Fruit fly (Drosophila melanogaster) whole organism, pupa: Measurements from ENCODE around the gene CG42762.

ENCODE experiments used
- CG10348 ChIP-seq: fragments of 200-800 bp; sonication (Bioruptor generic); IDR thresholded peaks from 2 replicates; pipeline ENCODE4 v1.3.6; 2022; ENCODE audit warnings: missing biosample characterization, missing genetic modification characterization
- CG12605 ChIP-seq: fragments of 200-800 bp; sonication (Bioruptor generic); IDR thresholded peaks from 2 replicates; pipeline ENCODE4 v1.3.6; 2022; ENCODE audit warnings: missing biosample characterization, missing genetic modification characterization
- CG13204 ChIP-seq: fragments of 200-800 bp; sonication (Bioruptor generic); optimal IDR thresholded peaks from 2 replicates; lab custom pipeline; 2018; ENCODE audit warnings: missing biosample characterization, mild to moderate bottlenecking, missing genetic modification characterization, moderate library complexity
- CG14655 ChIP-seq: fragments of 200-800 bp; sonication (Bioruptor generic); optimal IDR thresholded peaks from 3 replicates; lab custom pipeline; 2017; ENCODE audit warnings: mild to moderate bottlenecking, missing biosample characterization, missing genetic modification reagents, missing genetic modification characterization
- CG15710 ChIP-seq: fragments of 200-800 bp; sonication (Bioruptor generic); optimal IDR thresholded peaks from 2 replicates; lab custom pipeline; 2018; ENCODE audit warnings: missing biosample characterization, mild to moderate bottlenecking, missing genetic modification characterization, moderate library complexity
- CG17806 ChIP-seq: fragments of 200-800 bp; sonication (Bioruptor generic); optimal IDR thresholded peaks from 2 replicates; lab custom pipeline; 2018; ENCODE audit warnings: missing biosample characterization, mild to moderate bottlenecking, missing genetic modification characterization, moderate library complexity
- CG32121 ChIP-seq: fragments of 200-800 bp; sonication (Bioruptor generic); IDR thresholded peaks from 2 replicates; pipeline ENCODE4 v1.3.6; 2022; ENCODE audit warnings: missing biosample characterization, missing genetic modification characterization
- CG34367 ChIP-seq: fragments of 200-800 bp; sonication (Bioruptor generic); optimal IDR thresholded peaks from 2 replicates; lab custom pipeline; 2018; ENCODE audit warnings: missing biosample characterization, mild to moderate bottlenecking, missing genetic modification characterization
- CG4496 ChIP-seq: fragments of 200-800 bp; sonication (Bioruptor generic); IDR thresholded peaks from 3 replicates; pipeline ENCODE4 v1.3.6; 2022; ENCODE audit warnings: missing biosample characterization, missing genetic modification characterization
- CG8159 ChIP-seq: fragments of 200-800 bp; sonication (Bioruptor generic); optimal IDR thresholded peaks from 3 replicates; lab custom pipeline; 2018; ENCODE audit warnings: missing biosample characterization, mild to moderate bottlenecking, missing genetic modification characterization, moderate library complexity
- CG8301 ChIP-seq: fragments of 200-800 bp; sonication (Bioruptor generic); optimal IDR thresholded peaks from 2 replicates; lab custom pipeline; 2018; ENCODE audit warnings: missing biosample characterization, mild to moderate bottlenecking, missing genetic modification characterization
- CG9948 ChIP-seq: fragments of 200-800 bp; sonication (Bioruptor generic); optimal IDR thresholded peaks from 2 replicates; lab custom pipeline; 2018; ENCODE audit warnings: missing biosample characterization, mild to moderate bottlenecking, missing genetic modification characterization, moderate library complexity
- D1 ChIP-seq: fragments of 200-800 bp; sonication (Bioruptor generic); optimal IDR thresholded peaks from 2 replicates; lab custom pipeline; 2018; ENCODE audit warnings: missing biosample characterization, mild to moderate bottlenecking, missing genetic modification characterization, moderate library complexity
- EcR ChIP-seq: fragments of 200-800 bp; sonication (Bioruptor generic); optimal IDR thresholded peaks from 3 replicates; lab custom pipeline; 2019; ENCODE audit warnings: missing biosample characterization, missing genetic modification characterization, mild to moderate bottlenecking, moderate library complexity, missing genetic modification reagents
- Ets98B ChIP-seq: fragments of 200-800 bp; sonication (Bioruptor generic); IDR thresholded peaks from 2 replicates; pipeline ENCODE4 v1.3.6; 2022; ENCODE audit warnings: missing biosample characterization, missing genetic modification characterization
- Pif1A ChIP-seq: fragments of 200-800 bp; sonication (Bioruptor generic); optimal IDR thresholded peaks from 3 replicates; lab custom pipeline; 2016; ENCODE audit warnings: missing biosample characterization, missing genetic modification characterization
- Pif1B ChIP-seq: fragments of 200-800 bp; sonication (Bioruptor generic); optimal IDR thresholded peaks from 3 replicates; lab custom pipeline; 2016; ENCODE audit warnings: missing biosample characterization, missing genetic modification characterization
- Snoo ChIP-seq: fragments of 200-800 bp; sonication (Bioruptor generic); optimal IDR thresholded peaks from 3 replicates; lab custom pipeline; 2017; ENCODE audit warnings: missing biosample characterization, mild to moderate bottlenecking, missing genetic modification characterization, inconsistent platforms
- fd96Ca ChIP-seq: fragments of 200-800 bp; sonication (Bioruptor generic); IDR thresholded peaks from 3 replicates; pipeline ENCODE4 v1.3.6; 2022; ENCODE audit warnings: missing biosample characterization, missing genetic modification characterization
- gl ChIP-seq: fragments of 200-800 bp; sonication (Bioruptor generic); optimal IDR thresholded peaks from 2 replicates; lab custom pipeline; 2018; ENCODE audit warnings: missing biosample characterization, mild to moderate bottlenecking, missing genetic modification characterization
- rn ChIP-seq: fragments of 200-800 bp; sonication (Bioruptor generic); IDR thresholded peaks from 2 replicates; pipeline ENCODE4 v1.3.6; 2022; ENCODE audit warnings: missing biosample characterization, missing genetic modification characterization

Gene CG42762

DNA sequence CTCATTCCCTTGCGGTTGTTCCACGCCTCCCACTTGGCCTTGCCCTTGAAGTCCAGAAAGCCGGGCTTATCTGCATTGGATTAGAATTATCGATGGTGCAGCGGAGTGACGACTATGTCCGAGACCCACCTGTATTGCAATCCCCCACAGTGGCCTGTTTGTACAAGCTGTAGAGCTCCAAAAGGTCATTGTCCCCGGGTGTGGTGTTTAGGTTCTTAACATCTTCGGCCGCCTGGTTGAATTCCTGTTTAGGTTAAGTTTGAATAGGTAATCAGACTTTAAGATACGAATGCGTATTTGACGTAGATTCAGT is 18.1 kb upstream of the CG42762 start:
- peak; percentile 99 for TF ChIP-seq EcR (GFP tag; lab: Kevin White, UChicago)
- no peak for TF ChIP-seq CG13204 (GFP tag; lab: Kevin White, UChicago)
- TF ChIP-seq, all 21 proteins: peak for 1

dm6 chr2L:8159498-8159897 is 15.7 kb upstream of the CG42762 start, which contains the start of the genes PAPLA1 and Rbsn-5:
TSS of gene PAPLA1 (minus strand) at chr2L:8159638.
TSS of gene Rbsn-5 (plus strand) at chr2L:8159832.
- TF ChIP-seq CG13204 (GFP tag; lab: Kevin White, UChicago) (peak; percentile 59), CG34367 (peak; percentile 87), CG10348 (GFP tag; lab: Robert Waterston, UW) (peak; percentile 69; the same call in 1 of the 2 replicates), CG8159 (tag; lab: Kevin White, UChicago) (peak; percentile 92), CG8301 (tag; lab: Kevin White, UChicago) (peak; percentile 90), EcR (GFP tag; lab: Kevin White, UChicago) (peak; percentile 68), Pif1B (GFP tag; lab: Kevin White, UChicago) (peak; percentile 88), CG12605 (GFP tag; lab: Robert Waterston, UW) (peak; percentile 76), Pif1A (GFP tag; lab: Kevin White, UChicago) (peak; percentile 94), Ets98B (GFP tag; lab: Robert Waterston, UW) (peak; percentile 87), CG15710 (tag; lab: Kevin White, UChicago) (peak; percentile 90), CG14655 (GFP tag; lab: Kevin White, UChicago) (peak; percentile 89), fd96Ca (GFP tag; lab: Robert Waterston, UW) (peak; percentile 92), D1 (peak; percentile 72), gl (tag; lab: Kevin White, UChicago) (peak; percentile 75), CG17806 (peak; percentile 94), Snoo (peak; percentile 90), CG4496 (GFP tag; lab: Robert Waterston, UW) (peak; percentile 89), rn (peak; percentile 92), CG9948 (peak; percentile 91), CG32121 (GFP tag; lab: Robert Waterston, UW) (peak; percentile 80)

dm6 chr2L:8157166-8157565 is 13.3 kb upstream of the CG42762 start:
- TF ChIP-seq CG8159 (tag; lab: Kevin White, UChicago) = no peak
- no peak for TF ChIP-seq CG34367
- no peak for TF ChIP-seq Pif1B (GFP tag; lab: Kevin White, UChicago)
- TF ChIP-seq CG10348 (GFP tag; lab: Robert Waterston, UW) = no peak
- no peak for TF ChIP-seq fd96Ca (GFP tag; lab: Robert Waterston, UW)
- no peak for TF ChIP-seq CG4496 (GFP tag; lab: Robert Waterston, UW)
- no peak for TF ChIP-seq CG9948
- no peak for TF ChIP-seq CG13204 (GFP tag; lab: Kevin White, UChicago)
- TF ChIP-seq CG17806 = no peak
- TF ChIP-seq CG8301 (tag; lab: Kevin White, UChicago) = no peak
- no peak for TF ChIP-seq rn
- TF ChIP-seq Ets98B (GFP tag; lab: Robert Waterston, UW) = no peak

- TF ChIP-seq CG10348 (GFP tag; lab: Robert Waterston, UW) (no peak), Pif1A (GFP tag; lab: Kevin White, UChicago) (peak; percentile 63), rn (0 out of 2 replicates have a peak, but pooled peaks have one; percentile 43), CG8301 (tag; lab: Kevin White, UChicago) (peak; percentile 59), CG4496 (GFP tag; lab: Robert Waterston, UW) (peak; percentile 81), CG32121 (GFP tag; lab: Robert Waterston, UW) (peak; percentile 77), CG12605 (GFP tag; lab: Robert Waterston, UW) (peak; percentile 68; the same call in 1 of the 2 replicates), CG9948 (peak; percentile 39), CG8159 (tag; lab: Kevin White, UChicago) (peak; percentile 54), D1 (no peak), CG15710 (tag; lab: Kevin White, UChicago) (peak; percentile 52), CG34367 (peak; percentile 30), fd96Ca (GFP tag; lab: Robert Waterston, UW) (peak; percentile 73), gl (tag; lab: Kevin White, UChicago) (peak; percentile 12), CG14655 (GFP tag; lab: Kevin White, UChicago) (peak; percentile 65), Ets98B (GFP tag; lab: Robert Waterston, UW) (peak; percentile 64; the same call in 1 of the 2 replicates), Snoo (peak; percentile 47), Pif1B (GFP tag; lab: Kevin White, UChicago) (peak; percentile 49), CG13204 (GFP tag; lab: Kevin White, UChicago) (no peak), CG17806 (peak; percentile 57), EcR (GFP tag; lab: Kevin White, UChicago) (no peak)
These were observed 12.8 kb upstream of the CG42762 start for dm6 chr2L:8156682-8157081.

- TF ChIP-seq CG13204 (GFP tag; lab: Kevin White, UChicago) (no peak), Pif1A (GFP tag; lab: Kevin White, UChicago) (peak; percentile 18), CG14655 (GFP tag; lab: Kevin White, UChicago) (peak; percentile 21), D1 (no peak), rn (no peak), CG32121 (GFP tag; lab: Robert Waterston, UW) (no peak), EcR (GFP tag; lab: Kevin White, UChicago) (peak; percentile 39)
These were observed 4.8 kb upstream of the CG42762 start for dm6 chr2L:8148514-8149085.
